Fruit fly (Drosophila melanogaster) Kc167 (cell line): ENCODE results near the gene capt.

ENCODE experiments used
- Myc ChIP-seq: fragments of >200 bp; optimal IDR thresholded peaks from 2 replicates; lab custom pipeline; 2017; ENCODE audit warnings: missing external identifiers
- Sin3A ChIP-seq: fragments of >200 bp; optimal IDR thresholded peaks from 2 replicates; lab custom pipeline; 2018; ENCODE audit warnings: missing external identifiers
- h ChIP-seq: fragments of >200 bp; optimal IDR thresholded peaks from 3 replicates; lab custom pipeline; 2018; ENCODE audit warnings: missing external identifiers
- insv ChIP-seq: fragments of >200 bp; optimal IDR thresholded peaks from 3 replicates; lab custom pipeline; 2018; ENCODE audit warnings: missing external identifiers
- psq ChIP-seq: fragments of >200 bp; optimal IDR thresholded peaks from 2 replicates; lab custom pipeline; 2017; ENCODE audit warnings: missing external identifiers
- ttk ChIP-seq: sonication (Bioruptor generic); optimal IDR thresholded peaks from 2 replicates; lab custom pipeline; 2017; ENCODE audit warnings: missing external identifiers

dm6 chr2L:1112641-1113040 lies 45.4 kb downstream of the capt start, which contains the start of gene CG14340:
- TF ChIP-seq h (lab: Kevin White, UChicago) (no peak), Myc (lab: Kevin White, UChicago) (no peak), psq (lab: Kevin White, UChicago) (no peak), Sin3A (lab: Kevin White, UChicago) (no peak), ttk (lab: Kevin White, UChicago) (no peak), insv (lab: Kevin White, UChicago) (no peak)
